Worm (Caenorhabditis elegans) whole organism, mixed stage, embryonic: ENCODE measurements around the gene ptp-5.2.

ENCODE experiments used
- M03D4.4 ChIP-seq: sonication (generic microtip); optimal IDR thresholded peaks from 2 replicates; lab custom pipeline; 2017; ENCODE audit warnings: mild to moderate bottlenecking, missing genetic modification characterization, missing compliant biosample characterization
- bed-3 ChIP-seq: fragments of 200-800 bp; sonication (Bioruptor generic); optimal IDR thresholded peaks from 3 replicates; lab custom pipeline; 2018; ENCODE audit warnings: mild to moderate bottlenecking, missing genetic modification characterization, moderate library complexity, missing compliant biosample characterization
- blmp-1 ChIP-seq: fragments of 150-350 bp; optimal IDR thresholded peaks from 2 replicates; lab custom pipeline; 2014; ENCODE audit warnings: missing biosample characterization, missing genetic modification characterization
- ceh-39 ChIP-seq: fragments of 150-350 bp; optimal IDR thresholded peaks from 2 replicates; lab custom pipeline; 2014; ENCODE audit warnings: missing biosample characterization, missing genetic modification characterization
- ceh-43 ChIP-seq: fragments of 200-800 bp; sonication (Bioruptor generic); optimal IDR thresholded peaks from 2 replicates; lab custom pipeline; 2018; ENCODE audit warnings: mild to moderate bottlenecking, missing genetic modification characterization, moderate library complexity, missing compliant biosample characterization
- ceh-83 ChIP-seq: fragments of 200-800 bp; sonication (Bioruptor generic); optimal IDR thresholded peaks from 2 replicates; lab custom pipeline; 2018; ENCODE audit warnings: mild to moderate bottlenecking, missing genetic modification characterization, missing compliant biosample characterization
- ces-1 ChIP-seq: fragments of 150-350 bp; optimal IDR thresholded peaks from 2 replicates; lab custom pipeline; 2014; ENCODE audit warnings: missing biosample characterization, missing genetic modification reagents, missing genetic modification characterization
- cnd-1 ChIP-seq: fragments of 200-800 bp; sonication (Bioruptor generic); optimal IDR thresholded peaks from 2 replicates; lab custom pipeline; 2018; ENCODE audit warnings: mild to moderate bottlenecking, missing genetic modification characterization, missing compliant biosample characterization
- drap-1 ChIP-seq: fragments of 200-800 bp; sonication (Bioruptor generic); optimal IDR thresholded peaks from 3 replicates; lab custom pipeline; 2018; ENCODE audit warnings: mild to moderate bottlenecking, missing genetic modification characterization, missing compliant biosample characterization
- elt-1 ChIP-seq: sonication (generic microtip); optimal IDR thresholded peaks from 2 replicates; lab custom pipeline; 2017; ENCODE audit warnings: missing genetic modification characterization, mild to moderate bottlenecking, missing compliant biosample characterization, antibody characterized with exemption, moderate library complexity, borderline replicate concordance; ENCODE audit not compliant: insufficient read depth
- elt-3 ChIP-seq: fragments of 150-350 bp; optimal IDR thresholded peaks from 2 replicates; lab custom pipeline; 2014; ENCODE audit warnings: missing biosample characterization, missing genetic modification characterization
- flh-1 ChIP-seq: fragments of 200-800 bp; sonication (Bioruptor generic); optimal IDR thresholded peaks from 2 replicates; lab custom pipeline; 2018; ENCODE audit warnings: mild to moderate bottlenecking, missing genetic modification characterization, moderate library complexity, missing compliant biosample characterization
- ham-2 ChIP-seq: fragments of 200-800 bp; sonication (Bioruptor generic); optimal IDR thresholded peaks from 2 replicates; lab custom pipeline; 2018; ENCODE audit warnings: mild to moderate bottlenecking, missing genetic modification characterization, missing compliant biosample characterization
- hlh-1 ChIP-seq: fragments of 150-350 bp; optimal IDR thresholded peaks from 2 replicates; lab custom pipeline; 2014; ENCODE audit warnings: missing biosample characterization, missing genetic modification reagents, missing genetic modification characterization
- lin-13 ChIP-seq: fragments of 150-350 bp; optimal IDR thresholded peaks from 2 replicates; lab custom pipeline; 2014; ENCODE audit warnings: missing biosample characterization, missing genetic modification characterization
- lin-32 ChIP-seq: fragments of 200-800 bp; sonication (Bioruptor generic); optimal IDR thresholded peaks from 2 replicates; lab custom pipeline; 2018; ENCODE audit warnings: mild to moderate bottlenecking, missing genetic modification characterization, missing compliant biosample characterization
- lsy-2 ChIP-seq: fragments of 150-350 bp; optimal IDR thresholded peaks from 2 replicates; lab custom pipeline; 2014; ENCODE audit warnings: missing biosample characterization, missing genetic modification characterization
- mab-5 ChIP-seq: fragments of 150-350 bp; optimal IDR thresholded peaks from 2 replicates; lab custom pipeline; 2014; ENCODE audit warnings: missing biosample characterization, missing genetic modification characterization
- mep-1 ChIP-seq: fragments of 150-350 bp; optimal IDR thresholded peaks from 2 replicates; lab custom pipeline; 2017; ENCODE audit warnings: missing biosample characterization, missing genetic modification reagents, missing genetic modification characterization, inconsistent platforms
- mls-2 ChIP-seq: sonication (generic microtip); optimal IDR thresholded peaks from 2 replicates; lab custom pipeline; 2016; ENCODE audit warnings: mild to moderate bottlenecking, missing genetic modification characterization, moderate library complexity, missing compliant biosample characterization
- nhr-12 ChIP-seq: fragments of 150-350 bp; optimal IDR thresholded peaks from 2 replicates; lab custom pipeline; 2014; ENCODE audit warnings: missing biosample characterization, missing genetic modification characterization
- nhr-2 ChIP-seq: fragments of 150-350 bp; optimal IDR thresholded peaks from 2 replicates; lab custom pipeline; 2014; ENCODE audit warnings: missing biosample characterization, missing genetic modification characterization
- nhr-237 ChIP-seq: fragments of 150-350 bp; optimal IDR thresholded peaks from 2 replicates; lab custom pipeline; 2014; ENCODE audit warnings: missing biosample characterization, missing genetic modification characterization
- nhr-28 ChIP-seq: fragments of 150-350 bp; optimal IDR thresholded peaks from 2 replicates; lab custom pipeline; 2014; ENCODE audit warnings: missing biosample characterization, missing genetic modification characterization
- nhr-76 ChIP-seq: sonication (generic microtip); optimal IDR thresholded peaks from 2 replicates; lab custom pipeline; 2017; ENCODE audit warnings: missing biosample characterization, missing genetic modification characterization
- pha-4 ChIP-seq: fragments of 150-350 bp; optimal IDR thresholded peaks from 2 replicates; lab custom pipeline; 2018; ENCODE audit warnings: missing biosample characterization, missing genetic modification reagents, missing genetic modification characterization
- sem-2 ChIP-seq: fragments of 200-800 bp; sonication (Bioruptor generic); optimal IDR thresholded peaks from 2 replicates; lab custom pipeline; 2018; ENCODE audit warnings: mild to moderate bottlenecking, missing genetic modification characterization, missing compliant biosample characterization
- snpc-4 ChIP-seq: fragments of 150-350 bp; optimal IDR thresholded peaks from 2 replicates; lab custom pipeline; 2014; ENCODE audit warnings: missing biosample characterization, missing genetic modification characterization
- sptf-1 ChIP-seq: sonication (generic microtip); optimal IDR thresholded peaks from 2 replicates; lab custom pipeline; 2017; ENCODE audit warnings: mild to moderate bottlenecking, missing genetic modification characterization, moderate library complexity, missing compliant biosample characterization
- tbx-8 ChIP-seq: fragments of 200-800 bp; sonication (Bioruptor generic); optimal IDR thresholded peaks from 2 replicates; lab custom pipeline; 2018; ENCODE audit warnings: mild to moderate bottlenecking, missing genetic modification characterization, moderate library complexity, missing compliant biosample characterization
- unc-120 ChIP-seq: sonication (generic microtip); optimal IDR thresholded peaks from 2 replicates; lab custom pipeline; 2017; ENCODE audit warnings: missing genetic modification characterization, missing compliant biosample characterization; ENCODE audit not compliant: poor library complexity, severe bottlenecking
- unc-39 ChIP-seq: fragments of 150-350 bp; optimal IDR thresholded peaks from 2 replicates; lab custom pipeline; 2014; ENCODE audit warnings: missing biosample characterization, missing genetic modification characterization
- unc-62 ChIP-seq: fragments of 150-350 bp; optimal IDR thresholded peaks from 2 replicates; lab custom pipeline; 2014; ENCODE audit warnings: missing biosample characterization, missing genetic modification reagents, missing genetic modification characterization
- zip-8 ChIP-seq: fragments of 150-350 bp; optimal IDR thresholded peaks from 2 replicates; lab custom pipeline; 2014; ENCODE audit warnings: missing biosample characterization, missing genetic modification characterization
- ztf-11 ChIP-seq: fragments of 150-350 bp; optimal IDR thresholded peaks from 2 replicates; lab custom pipeline; 2014; ENCODE audit warnings: missing biosample characterization, missing genetic modification characterization

The ptp-5.2 gene

DNA sequence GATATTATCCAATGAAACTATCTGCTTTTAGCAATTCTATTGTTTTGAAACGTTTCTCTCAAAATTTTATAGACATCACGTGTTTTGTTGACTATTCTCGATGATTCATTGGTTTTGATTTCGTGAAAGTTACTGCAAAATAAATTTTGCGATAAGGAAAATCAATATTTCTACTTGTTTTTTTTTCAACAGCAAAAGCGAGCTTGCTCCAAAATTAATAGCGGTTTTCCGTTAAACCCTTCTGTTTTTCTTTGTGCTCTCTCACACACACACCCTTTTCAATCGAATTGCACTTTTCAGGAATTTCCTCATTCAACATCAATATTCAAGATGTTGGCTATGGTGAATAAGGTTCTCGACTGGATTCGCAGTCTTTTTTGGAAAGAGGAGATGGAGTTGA is 37.1 kb upstream of the ptp-5.2 start, which contains the start of gene arl-8:
TSS of gene arl-8 (plus strand) at position 301 of the 400 bp plus-strand sequence.
- TF ChIP-seq unc-120 (no peak), bed-3 (no peak), pha-4 (tag; lab: Kevin White, UChicago) (no peak), elt-1 (tag; lab: Kevin White, UChicago) (no peak), blmp-1 (tag; lab: Kevin White, UChicago) (no peak), nhr-76 (tag; lab: Kevin White, UChicago) (no peak), mab-5 (no peak), nhr-2 (no peak), tbx-8 (GFP tag; lab: Kevin White, UChicago) (no peak), snpc-4 (no peak), sem-2 (GFP tag; lab: Kevin White, UChicago) (no peak), elt-3 (tag; lab: Kevin White, UChicago) (no peak), ztf-11 (tag; lab: Kevin White, UChicago) (no peak), zip-8 (tag; lab: Kevin White, UChicago) (no peak), ceh-43 (GFP tag; lab: Kevin White, UChicago) (no peak), ces-1 (no peak)

- TF ChIP-seq mab-5 (no peak), nhr-237 (tag; lab: Kevin White, UChicago) (no peak), lin-13 (no peak), nhr-12 (tag; lab: Kevin White, UChicago) (no peak), ces-1 (no peak), ceh-43 (GFP tag; lab: Kevin White, UChicago) (no peak), elt-1 (tag; lab: Kevin White, UChicago) (no peak), M03D4.4 (tag; lab: Kevin White, UChicago) (no peak), nhr-76 (tag; lab: Kevin White, UChicago) (no peak), nhr-28 (tag; lab: Kevin White, UChicago) (no peak), flh-1 (GFP tag; lab: Kevin White, UChicago) (no peak), mep-1 (no peak), mls-2 (tag; lab: Kevin White, UChicago) (no peak), zip-8 (tag; lab: Kevin White, UChicago) (no peak), blmp-1 (tag; lab: Kevin White, UChicago) (no peak)
- TF ChIP-seq, all 35 proteins: peak for 0
Observed at ce11 chrIV:14797354-14797753, 36.6 kb upstream of the ptp-5.2 start, which contains the start of the genes Y57G11C.1147 and nuo-3. Gene Y57G11C.1147, minus strand, starts transcription at chrIV:14797514. Gene nuo-3, minus strand, starts transcription at chrIV:14797544.

DNA sequence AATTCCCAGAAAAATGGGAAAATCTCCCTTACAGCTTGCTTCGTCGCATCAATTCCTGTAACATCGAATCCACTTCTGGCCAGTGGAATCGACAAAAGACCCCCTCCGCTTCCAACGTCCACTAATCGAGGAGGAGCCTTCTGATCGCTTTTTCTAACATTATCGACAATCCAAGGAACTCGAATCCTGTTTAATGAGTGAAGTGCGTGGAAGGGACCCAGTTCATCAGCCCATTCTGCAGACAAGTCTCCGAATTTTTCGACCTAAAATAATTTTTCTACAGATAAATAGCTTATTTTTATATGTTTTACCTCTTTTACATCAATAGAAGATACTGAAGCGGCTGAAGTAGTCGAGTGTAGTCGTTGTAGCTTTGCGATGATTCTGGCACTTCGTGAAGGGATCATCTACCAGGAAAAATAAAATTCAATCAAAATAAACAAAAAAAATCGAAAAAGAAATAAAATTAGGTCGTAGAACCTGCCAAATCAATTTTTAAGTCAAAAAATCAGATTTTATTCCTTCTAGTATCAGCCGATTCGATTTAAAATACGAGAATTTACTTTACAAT is 35.3 kb upstream of the ptp-5.2 start, which contains the start of gene coq-3:
TSS of gene coq-3 (minus strand) at position 407 of the 571 bp plus-strand sequence.
- TF ChIP-seq cnd-1 (tag; lab: Kevin White, UChicago) (no peak), lin-32 (GFP tag; lab: Kevin White, UChicago) (no peak)

DNA sequence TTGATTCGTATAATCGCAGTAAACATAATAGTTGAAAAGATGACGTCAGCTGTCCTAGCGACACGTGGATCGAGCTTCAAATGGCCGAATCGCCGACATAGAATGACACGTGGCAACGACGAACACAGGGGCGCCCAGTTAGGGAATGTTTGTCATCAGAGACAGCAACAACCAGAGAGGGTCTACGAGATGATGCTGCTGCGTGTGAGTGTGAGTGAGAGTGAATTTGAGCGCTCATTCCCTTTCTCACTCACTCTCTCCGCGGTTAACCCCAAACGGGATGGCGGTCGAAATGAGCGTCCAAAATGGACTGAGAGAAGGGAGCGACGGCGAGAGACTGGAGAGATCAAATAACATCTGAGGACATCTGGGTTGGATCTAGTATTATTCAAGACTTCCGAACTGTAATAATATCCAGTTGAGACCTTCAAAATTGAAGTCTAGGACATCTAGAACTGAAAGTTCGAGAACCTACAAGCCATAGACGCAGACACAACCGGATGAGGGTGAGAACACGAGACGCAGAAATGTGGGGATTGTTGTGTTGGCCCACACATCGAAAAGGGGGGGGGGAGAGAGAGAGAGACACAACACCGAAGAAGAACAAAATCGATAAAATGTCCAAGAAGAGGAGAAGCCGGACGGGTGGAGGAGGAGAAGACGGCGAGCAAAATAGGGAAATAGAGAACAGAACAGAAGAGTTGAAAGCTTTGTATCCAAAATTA is 33.3 kb upstream of the ptp-5.2 start:
- no peak for TF ChIP-seq snpc-4
- TF ChIP-seq sptf-1 (tag; lab: Kevin White, UChicago), result peak; percentile 32
- no peak for TF ChIP-seq cnd-1 (tag; lab: Kevin White, UChicago)
- no peak for TF ChIP-seq nhr-12 (tag; lab: Kevin White, UChicago)
- no peak for TF ChIP-seq hlh-1 (tag; lab: Kevin White, UChicago)
- TF ChIP-seq nhr-28 (tag; lab: Kevin White, UChicago), result no peak
- peak; percentile 94 for TF ChIP-seq blmp-1 (tag; lab: Kevin White, UChicago)
- peak; percentile 75 for TF ChIP-seq ceh-39 (tag; lab: Kevin White, UChicago)
- TF ChIP-seq zip-8 (tag; lab: Kevin White, UChicago), result no peak
- no peak for TF ChIP-seq sem-2 (GFP tag; lab: Kevin White, UChicago)
- no peak for TF ChIP-seq bed-3
- no peak for TF ChIP-seq elt-1 (tag; lab: Kevin White, UChicago)
- peak; percentile 13 for TF ChIP-seq lin-13
- peak; percentile 44 for TF ChIP-seq mls-2 (tag; lab: Kevin White, UChicago)
- TF ChIP-seq ham-2, result peak; percentile 48
- no peak for TF ChIP-seq flh-1 (GFP tag; lab: Kevin White, UChicago)
- no peak for TF ChIP-seq lin-32 (GFP tag; lab: Kevin White, UChicago)
- TF ChIP-seq pha-4 (tag; lab: Kevin White, UChicago), result no peak
- TF ChIP-seq mab-5, result no peak
- TF ChIP-seq M03D4.4 (tag; lab: Kevin White, UChicago), result no peak
- TF ChIP-seq nhr-2, result no peak
- TF ChIP-seq nhr-76 (tag; lab: Kevin White, UChicago), result no peak
- TF ChIP-seq unc-39 (tag; lab: Kevin White, UChicago), result no peak
- no peak for TF ChIP-seq unc-62 (GFP tag; lab: Kevin White, UChicago)
- TF ChIP-seq mep-1, result peak; percentile 6
- peak; percentile 1 for TF ChIP-seq nhr-237 (tag; lab: Kevin White, UChicago)
- TF ChIP-seq lsy-2 (tag; lab: Kevin White, UChicago), result peak; percentile 41
- TF ChIP-seq tbx-8 (GFP tag; lab: Kevin White, UChicago), result no peak
- TF ChIP-seq unc-120, result peak; percentile 43
- peak; percentile 14 for TF ChIP-seq ztf-11 (tag; lab: Kevin White, UChicago)
- peak; percentile 14 for TF ChIP-seq ceh-43 (GFP tag; lab: Kevin White, UChicago)
- no peak for TF ChIP-seq elt-3 (tag; lab: Kevin White, UChicago)
- TF ChIP-seq ces-1, result peak; percentile 51
- no peak for TF ChIP-seq drap-1 (GFP tag; lab: Kevin White, UChicago)
- TF ChIP-seq ceh-83 (GFP tag; lab: Kevin White, UChicago), result no peak
- TF ChIP-seq, all 35 proteins: peak for 13
